Fruit fly (Drosophila melanogaster) whole organism, embryonic: ENCODE results near the gene Gr85a.
A peak's percentile ranks its signal among the peaks of the same experiment; 100 is the strongest.

Experiments used
- Abd-B ChIP-seq: fragments of 200-800 bp; sonication (Bioruptor generic); optimal IDR thresholded peaks from 2 replicates; lab custom pipeline; 2018; ENCODE audit warnings: missing biosample characterization, mild to moderate bottlenecking, missing genetic modification characterization, moderate library complexity
- Adf1 ChIP-seq: fragments of 200-800 bp; sonication (Bioruptor generic); IDR thresholded peaks from 2 replicates; pipeline ENCODE4 v1.3.6; 2022; ENCODE audit warnings: missing biosample characterization, missing genetic modification characterization
- Atf3 ChIP-seq: fragments of 200-800 bp; sonication (Bioruptor generic); optimal IDR thresholded peaks from 3 replicates; lab custom pipeline; 2016; ENCODE audit warnings: missing biosample characterization, missing genetic modification characterization
- Bgb ChIP-seq: fragments of 200-800 bp; sonication (Bioruptor generic); IDR thresholded peaks from 2 replicates; pipeline ENCODE4 v1.3.6; 2022; ENCODE audit warnings: missing biosample characterization, missing genetic modification characterization; ENCODE audit not compliant: partially characterized antibody
- BtbVII ChIP-seq: fragments of 200-800 bp; sonication (Bioruptor generic); optimal IDR thresholded peaks from 3 replicates; lab custom pipeline; 2017; ENCODE audit warnings: missing biosample characterization, mild to moderate bottlenecking, missing genetic modification characterization
- CG10366 ChIP-seq: fragments of 200-800 bp; sonication (Bioruptor generic); IDR thresholded peaks from 2 replicates; pipeline ENCODE4 v1.3.6; 2022; ENCODE audit warnings: missing biosample characterization, missing genetic modification characterization
- CG12659 ChIP-seq: fragments of 200-800 bp; sonication (Bioruptor generic); optimal IDR thresholded peaks from 3 replicates; lab custom pipeline; 2017; ENCODE audit warnings: mild to moderate bottlenecking, missing biosample characterization, missing genetic modification reagents, missing genetic modification characterization
- CG13624 ChIP-seq: fragments of 200-800 bp; sonication (Bioruptor generic); optimal IDR thresholded peaks from 2 replicates; lab custom pipeline; 2016; ENCODE audit warnings: missing biosample characterization, missing genetic modification characterization
- CG14710 ChIP-seq: fragments of 200-800 bp; sonication (Bioruptor generic); optimal IDR thresholded peaks from 3 replicates; lab custom pipeline; 2019; ENCODE audit warnings: missing biosample characterization, mild to moderate bottlenecking, missing genetic modification characterization, moderate library complexity
- CG15479 ChIP-seq: fragments of 200-800 bp; sonication (Bioruptor generic); optimal IDR thresholded peaks from 3 replicates; lab custom pipeline; 2019; ENCODE audit warnings: missing biosample characterization, mild to moderate bottlenecking, missing genetic modification characterization, moderate library complexity
- CG1603 ChIP-seq: fragments of 200-800 bp; sonication (Bioruptor generic); optimal IDR thresholded peaks from 2 replicates; lab custom pipeline; 2019; ENCODE audit warnings: missing biosample characterization, mild to moderate bottlenecking, missing genetic modification characterization, moderate library complexity
- CG17829 ChIP-seq: fragments of 200-800 bp; optimal IDR thresholded peaks from 2 replicates; lab custom pipeline; 2019; ENCODE audit warnings: missing biosample characterization, mild to moderate bottlenecking, missing genetic modification characterization, moderate library complexity
- CG18011 ChIP-seq: fragments of 200-800 bp; sonication (Bioruptor generic); optimal IDR thresholded peaks from 2 replicates; lab custom pipeline; 2017; ENCODE audit warnings: missing biosample characterization, missing genetic modification characterization, mild to moderate bottlenecking, moderate library complexity, missing genotype
- CG2116 ChIP-seq: fragments of 200-800 bp; sonication (Bioruptor generic); optimal IDR thresholded peaks from 3 replicates; lab custom pipeline; 2018; ENCODE audit warnings: missing biosample characterization, mild to moderate bottlenecking, missing genetic modification characterization
- CG34224 ChIP-seq: fragments of 200-800 bp; sonication (Bioruptor generic); IDR thresholded peaks from 3 replicates; pipeline ENCODE4 v1.3.6; 2022; ENCODE audit warnings: missing biosample characterization, missing genetic modification characterization; ENCODE audit not compliant: partially characterized antibody
- CG34376 ChIP-seq: fragments of 200-800 bp; sonication (Bioruptor generic); optimal IDR thresholded peaks from 2 replicates; lab custom pipeline; 2018; ENCODE audit warnings: missing biosample characterization, mild to moderate bottlenecking, missing genetic modification characterization
- CG3995 ChIP-seq: fragments of 200-800 bp; sonication (Bioruptor generic); optimal IDR thresholded peaks from 3 replicates; lab custom pipeline; 2016; ENCODE audit warnings: missing biosample characterization, missing genetic modification characterization
- CG4282 ChIP-seq: fragments of 200-800 bp; sonication (Bioruptor generic); optimal IDR thresholded peaks from 2 replicates; lab custom pipeline; 2016; ENCODE audit warnings: missing biosample characterization, missing genetic modification characterization
- CG4730 ChIP-seq: fragments of 200-800 bp; sonication (Bioruptor generic); IDR thresholded peaks from 2 replicates; pipeline ENCODE4 v1.3.6; 2022; ENCODE audit warnings: missing biosample characterization, missing genetic modification characterization
- CG4820 ChIP-seq: fragments of 200-800 bp; sonication (Bioruptor generic); optimal IDR thresholded peaks from 3 replicates; lab custom pipeline; 2016; ENCODE audit warnings: missing biosample characterization, missing genetic modification characterization
- CG5180 ChIP-seq: fragments of 200-800 bp; sonication (Bioruptor generic); optimal IDR thresholded peaks from 3 replicates; lab custom pipeline; 2017; ENCODE audit warnings: missing biosample characterization, missing genetic modification characterization, mild to moderate bottlenecking, moderate library complexity, missing genetic modification reagents
- CG5245 ChIP-seq: fragments of 200-800 bp; sonication (Bioruptor generic); optimal IDR thresholded peaks from 3 replicates; lab custom pipeline; 2016; ENCODE audit warnings: missing biosample characterization, missing genetic modification characterization
- Dll ChIP-seq: fragments of 200-800 bp; sonication (Bioruptor generic); IDR thresholded peaks from 4 replicates; pipeline ENCODE4 v1.3.6; 2022; ENCODE audit warnings: missing biosample characterization, missing genetic modification characterization; ENCODE audit not compliant: partially characterized antibody
- Dp ChIP-seq: fragments of 200-800 bp; sonication (Bioruptor generic); optimal IDR thresholded peaks from 2 replicates; lab custom pipeline; 2018; ENCODE audit warnings: missing biosample characterization, mild to moderate bottlenecking, missing genetic modification characterization, moderate library complexity
- Fer1 ChIP-seq: fragments of 200-800 bp; sonication (Bioruptor generic); optimal IDR thresholded peaks from 2 replicates; lab custom pipeline; 2017; ENCODE audit warnings: missing biosample characterization, mild to moderate bottlenecking, missing genetic modification characterization
- Gsc ChIP-seq: fragments of 200-800 bp; sonication (Bioruptor generic); IDR thresholded peaks from 2 replicates; pipeline ENCODE4 v1.3.6; 2022; ENCODE audit warnings: missing biosample characterization, missing genetic modification characterization
- HLH4C ChIP-seq: fragments of 200-800 bp; sonication (Bioruptor generic); IDR thresholded peaks from 3 replicates; pipeline ENCODE4 v1.3.6; 2022; ENCODE audit warnings: missing biosample characterization, missing genetic modification characterization; ENCODE audit not compliant: partially characterized antibody
- Hr51 ChIP-seq, 2 experiments: fragments of 200-800 bp; sonication (Bioruptor generic); optimal IDR thresholded peaks; 2 replicates in 1 of 2; 3 replicates in 1 of 2; lab custom pipeline; 2016 to 2018; ENCODE audit warnings: missing biosample characterization in 2 of 2, missing genetic modification characterization in 2 of 2, mild to moderate bottlenecking in 1 of 2, moderate library complexity in 1 of 2
- Myb ChIP-seq: fragments of 200-800 bp; sonication (Bioruptor generic); optimal IDR thresholded peaks from 2 replicates; lab custom pipeline; 2016; ENCODE audit warnings: missing biosample characterization, missing genetic modification characterization
- Nf-YB ChIP-seq: fragments of 200-800 bp; sonication (Bioruptor generic); optimal IDR thresholded peaks from 3 replicates; lab custom pipeline; 2019; ENCODE audit warnings: missing biosample characterization, mild to moderate bottlenecking, missing genetic modification characterization, moderate library complexity
- Oli ChIP-seq: fragments of 200-800 bp; sonication (Bioruptor generic); optimal IDR thresholded peaks from 2 replicates; lab custom pipeline; 2018; ENCODE audit warnings: missing biosample characterization, mild to moderate bottlenecking, missing genetic modification characterization, moderate library complexity
- Opbp ChIP-seq: fragments of 200-800 bp; sonication (Bioruptor generic); IDR thresholded peaks from 3 replicates; pipeline ENCODE4 v1.3.6; 2022; ENCODE audit warnings: missing biosample characterization, missing genetic modification characterization; ENCODE audit not compliant: partially characterized antibody
- Sry-δ ChIP-seq: fragments of 200-800 bp; sonication (Bioruptor generic); optimal IDR thresholded peaks from 2 replicates; lab custom pipeline; 2016; ENCODE audit warnings: missing biosample characterization, missing genetic modification characterization
- al ChIP-seq: fragments of 200-800 bp; sonication (Bioruptor generic); IDR thresholded peaks from 2 replicates; pipeline ENCODE4 v1.3.6; 2022; ENCODE audit warnings: missing biosample characterization, missing genetic modification characterization
- amos ChIP-seq: fragments of 200-800 bp; sonication (Bioruptor generic); IDR thresholded peaks from 2 replicates; pipeline ENCODE4 v1.3.6; 2022; ENCODE audit warnings: missing biosample characterization, missing genetic modification characterization; ENCODE audit not compliant: partially characterized antibody
- crol ChIP-seq: fragments of 200-800 bp; sonication (Bioruptor generic); IDR thresholded peaks from 2 replicates; pipeline ENCODE4 v1.3.6; 2022; ENCODE audit warnings: missing biosample characterization, missing genetic modification characterization
- crp ChIP-seq, 2 experiments: fragments of 200-800 bp; sonication (Bioruptor generic); optimal IDR thresholded peaks; 2 replicates in 1 of 2; 3 replicates in 1 of 2; lab custom pipeline; 2017; ENCODE audit warnings: missing biosample characterization in 2 of 2, missing genetic modification characterization in 2 of 2, mild to moderate bottlenecking in 1 of 2, moderate library complexity in 1 of 2
- cwo ChIP-seq: fragments of 200-800 bp; sonication (Bioruptor generic); optimal IDR thresholded peaks from 3 replicates; lab custom pipeline; 2017; ENCODE audit warnings: missing biosample characterization, missing genetic modification characterization, mild to moderate bottlenecking, moderate library complexity, missing genetic modification reagents
- dati ChIP-seq: fragments of 200-800 bp; sonication (Bioruptor generic); IDR thresholded peaks from 2 replicates; pipeline ENCODE4 v1.3.6; 2022; ENCODE audit warnings: missing biosample characterization, missing genetic modification characterization
- exex ChIP-seq: fragments of 200-800 bp; sonication (Bioruptor generic); optimal IDR thresholded peaks from 4 replicates; lab custom pipeline; 2018; ENCODE audit warnings: missing biosample characterization, mild to moderate bottlenecking, missing genetic modification characterization, moderate library complexity
- fru ChIP-seq: fragments of >200 bp; optimal IDR thresholded peaks from 2 replicates; lab custom pipeline; 2017
- hb ChIP-seq: fragments of 200-800 bp; sonication (Bioruptor generic); IDR thresholded peaks from 3 replicates; pipeline ENCODE4 v1.3.6; 2022; ENCODE audit warnings: missing biosample characterization, missing genetic modification characterization; ENCODE audit not compliant: partially characterized antibody
- hbn ChIP-seq: fragments of 200-800 bp; sonication (Bioruptor generic); IDR thresholded peaks from 2 replicates; pipeline ENCODE4 v1.3.6; 2022; ENCODE audit warnings: missing biosample characterization, missing genetic modification characterization; ENCODE audit not compliant: partially characterized antibody
- lbe ChIP-seq: fragments of 200-800 bp; sonication (Bioruptor generic); optimal IDR thresholded peaks from 2 replicates; lab custom pipeline; 2016; ENCODE audit warnings: missing biosample characterization, mild to moderate bottlenecking, missing genetic modification characterization
- sens ChIP-seq: fragments of 200-800 bp; sonication (Bioruptor generic); peaks from one replicate; lab custom pipeline; 2016; ENCODE audit warnings: missing biosample characterization, missing genetic modification characterization
- stwl ChIP-seq: fragments of 200-800 bp; sonication (Bioruptor generic); optimal IDR thresholded peaks from 3 replicates; lab custom pipeline; 2018; ENCODE audit warnings: missing biosample characterization, mild to moderate bottlenecking, missing genetic modification characterization, moderate library complexity
- trem ChIP-seq: fragments of 200-800 bp; optimal IDR thresholded peaks from 3 replicates; lab custom pipeline; 2019; ENCODE audit warnings: missing biosample characterization, mild to moderate bottlenecking, missing genetic modification characterization, moderate library complexity
- zen ChIP-seq: fragments of 200-800 bp; sonication (Bioruptor generic); optimal IDR thresholded peaks from 3 replicates; lab custom pipeline; 2018; ENCODE audit warnings: missing biosample characterization, mild to moderate bottlenecking, missing genetic modification characterization, moderate library complexity
- zfh1 ChIP-seq: fragments of 200-800 bp; sonication (Bioruptor generic); IDR thresholded peaks from 3 replicates; pipeline ENCODE4 v1.3.6; 2022; ENCODE audit warnings: missing biosample characterization, missing genetic modification characterization

Gene Gr85a

dm6 chr3R:10045343-10045742 is 48.8 kb upstream of the Gr85a start, which contains the start of the genes CG11722 and mtTFB2 (continued):
- no peak; the same call in 2 of the 3 replicates for TF ChIP-seq Opbp
- TF ChIP-seq cwo (GFP tag; lab: Kevin White, UChicago), result no peak
- peak; percentile 10 for TF ChIP-seq trem (tag; lab: Kevin White, UChicago)
- TF ChIP-seq lbe (GFP tag; lab: Kevin White, UChicago), result peak; percentile 50
- TF ChIP-seq Adf1 (GFP tag; lab: Robert Waterston, UW), result no peak
- TF ChIP-seq zen, result peak; percentile 8
- no peak for TF ChIP-seq Oli
- peak; percentile 50 for TF ChIP-seq CG2116 (GFP tag; lab: Kevin White, UChicago)
- peak; percentile 72 for TF ChIP-seq Dll
- TF ChIP-seq crol (GFP tag; lab: Robert Waterston, UW), result no peak
- TF ChIP-seq zfh1 (GFP tag; lab: Robert Waterston, UW), result no peak
- no peak for TF ChIP-seq Gsc (GFP tag; lab: Robert Waterston, UW)
- TF ChIP-seq CG12659 (GFP tag; lab: Kevin White, UChicago), result no peak
- no peak for TF ChIP-seq CG5245
- TF ChIP-seq Sry-δ, result peak; percentile 29
- TF ChIP-seq CG13624 (GFP tag; lab: Kevin White, UChicago), result no peak
- peak; percentile 92 for TF ChIP-seq CG18011 (GFP tag; lab: Kevin White, UChicago)
- no peak for TF ChIP-seq Abd-B (GFP tag; lab: Kevin White, UChicago)
- peak; percentile 14 for TF ChIP-seq CG14710 (tag; lab: Kevin White, UChicago)
- no peak for TF ChIP-seq Atf3
- no peak for TF ChIP-seq CG5180
- TF ChIP-seq CG34224 (GFP tag; lab: Robert Waterston, UW), result peak; percentile 72
- TF ChIP-seq fru (lab: Kevin White, UChicago), result no peak
- peak; percentile 36 for TF ChIP-seq sens (GFP tag; lab: Kevin White, UChicago)
- TF ChIP-seq Fer1 (GFP tag; lab: Kevin White, UChicago), result peak; percentile 36
- TF ChIP-seq al, result no peak
- TF ChIP-seq HLH4C (GFP tag; lab: Robert Waterston, UW), result 0 out of 3 replicates have a peak, but pooled peaks have one; percentile 47
- TF ChIP-seq Bgb, result peak; percentile 41; the same call in 1 of the 2 replicates
- TF ChIP-seq Myb, result no peak
- no peak for TF ChIP-seq CG10366 (GFP tag; lab: Robert Waterston, UW)
- TF ChIP-seq hbn, result peak; percentile 63; the same call in 1 of the 2 replicates
- no peak for TF ChIP-seq CG4730 (GFP tag; lab: Robert Waterston, UW)
- TF ChIP-seq Hr51 (GFP tag; optimal IDR thresholded peaks at IDR 0.05; lab: Kevin White, UChicago), result no peak
- TF ChIP-seq CG17829 (tag; lab: Kevin White, UChicago), result no peak
- TF ChIP-seq CG34376 (GFP tag; lab: Kevin White, UChicago), result peak; percentile 21
- TF ChIP-seq Dp, result peak; percentile 29
- TF ChIP-seq crp (GFP tag; optimal IDR thresholded peaks at IDR 0.05; lab: Kevin White, UChicago), result peak; percentile 50 to 95
- peak; percentile 21 for TF ChIP-seq CG1603 (tag; lab: Kevin White, UChicago)
- peak; percentile 63 for TF ChIP-seq exex (tag; lab: Kevin White, UChicago)
- TF ChIP-seq BtbVII, result no peak
- TF ChIP-seq CG3995 (GFP tag; lab: Kevin White, UChicago), result no peak
- TF ChIP-seq dati (GFP tag; lab: Robert Waterston, UW), result no peak
- TF ChIP-seq CG15479 (GFP tag; lab: Kevin White, UChicago), result peak; percentile 45
- TF ChIP-seq amos (GFP tag; lab: Robert Waterston, UW), result peak; percentile 52; the same call in 1 of the 2 replicates
- peak; percentile 73 for TF ChIP-seq Nf-YB
- no peak for TF ChIP-seq CG4282 (GFP tag; lab: Kevin White, UChicago)
- TF ChIP-seq hb, result 0 out of 3 replicates have a peak, but pooled peaks have one; percentile 13
- TF ChIP-seq CG4820 (GFP tag; lab: Kevin White, UChicago), result no peak
- TF ChIP-seq stwl (tag; lab: Kevin White, UChicago), result peak; percentile 38
